Fruit fly (Drosophila melanogaster) S2 (cell line): ENCODE results near the gene lic.

Experiments
- CG8478 ChIP-seq: fragments of >200 bp; optimal IDR thresholded peaks from 2 replicates; lab custom pipeline; 2018
- CTCF ChIP-seq, 2 experiments: fragments of >200 bp; optimal IDR thresholded peaks; 2 replicates each; lab custom pipeline; 2018

DNA sequence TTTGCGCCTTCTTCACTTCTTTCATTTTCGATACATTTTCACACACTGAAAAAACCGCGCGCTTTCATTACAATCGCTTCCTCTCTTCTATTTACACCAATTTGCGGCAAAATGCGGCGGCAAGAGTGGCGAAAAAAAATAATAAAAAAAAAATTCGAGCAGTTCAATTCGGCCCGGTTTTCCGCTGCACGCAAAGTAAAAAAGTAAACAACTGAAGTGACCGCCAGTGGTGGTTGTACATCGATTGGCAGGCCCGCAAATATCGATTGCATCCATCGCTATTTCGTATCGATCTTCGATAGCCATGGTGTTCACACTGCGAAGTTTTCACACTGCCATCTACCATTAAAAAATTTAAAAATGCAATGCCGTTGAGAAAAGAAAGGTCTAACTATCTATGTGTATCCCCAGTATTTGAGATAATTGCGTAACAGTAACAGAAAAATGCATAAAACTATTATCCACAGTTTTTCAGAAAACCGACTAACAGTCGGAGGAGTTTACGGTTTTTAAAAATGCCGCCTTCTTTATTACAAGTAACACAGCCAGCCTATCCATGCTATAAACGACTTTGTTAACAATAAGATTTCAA, 21.4 kb downstream of the lic start, which contains the start of gene Chpf:
- TF ChIP-seq CG8478 (lab: Kevin White, UChicago) (no peak), CTCF (optimal IDR thresholded peaks at IDR 0.05; lab: Kevin White, UChicago) (no peak)
